Worm (Caenorhabditis elegans) whole organism, young adult: ENCODE measurements around the gene F53F4.12.

Source experiments
- B0035.1 ChIP-seq: sonication (generic microtip); optimal IDR thresholded peaks from 2 replicates; lab custom pipeline; 2016; ENCODE audit warnings: missing genetic modification characterization, mild to moderate bottlenecking, missing compliant biosample characterization, missing genotype, missing genetic modification reagents
- C17E4.6 ChIP-seq: fragments of 200-800 bp; sonication (Bioruptor generic); IDR thresholded peaks from 2 replicates; pipeline ENCODE4 v1.3.6; 2022; ENCODE audit warnings: missing genetic modification reagents, missing genetic modification characterization, missing compliant biosample characterization
- F22D6.2 ChIP-seq: sonication (generic microtip); optimal IDR thresholded peaks from 2 replicates; lab custom pipeline; 2016; ENCODE audit warnings: mild to moderate bottlenecking, missing genetic modification characterization, missing compliant biosample characterization
- K11D2.4 ChIP-seq: fragments of 200-800 bp; sonication (Bioruptor generic); IDR thresholded peaks from 2 replicates; pipeline ENCODE4 v1.3.6; 2022; ENCODE audit warnings: missing genetic modification reagents, missing genetic modification characterization, missing compliant biosample characterization
- T07F8.4 ChIP-seq: sonication (generic microtip); optimal IDR thresholded peaks from 2 replicates; lab custom pipeline; 2016; ENCODE audit warnings: mild to moderate bottlenecking, missing genetic modification characterization, moderate library complexity, missing compliant biosample characterization
- Y53G8AR.9 ChIP-seq: fragments of 200-800 bp; sonication (Bioruptor generic); conservative IDR thresholded peaks from 2 replicates; pipeline ENCODE4 v1.3.6; 2022; ENCODE audit warnings: missing genetic modification reagents, missing genetic modification characterization, missing compliant biosample characterization
- Y56A3A.18 ChIP-seq: fragments of 200-800 bp; sonication (Bioruptor generic); IDR thresholded peaks from 2 replicates; pipeline ENCODE4 v1.3.6; 2022; ENCODE audit warnings: missing genetic modification reagents, missing genetic modification characterization, missing compliant biosample characterization
- ZK185.1 ChIP-seq: sonication (generic microtip); optimal IDR thresholded peaks from 2 replicates; lab custom pipeline; 2016; ENCODE audit warnings: mild to moderate bottlenecking, missing genetic modification characterization, missing compliant biosample characterization; ENCODE audit not compliant: poor library complexity, severe bottlenecking
- ama-1 ChIP-seq, 3 experiments: fragments of 150-350 bp in 1 of 3; sonication (generic microtip) in 2 of 3; optimal IDR thresholded peaks; 2 replicates each; lab custom pipeline; 2014 to 2018; ENCODE audit warnings: missing biosample characterization in 2 of 3, missing genetic modification characterization in 2 of 3, missing genetic modification reagents in 2 of 3
- aptf-3 ChIP-seq: fragments of 200-800 bp; sonication (Bioruptor generic); IDR thresholded peaks from 2 replicates; pipeline ENCODE4 v1.3.6; 2022; ENCODE audit warnings: missing genetic modification characterization, missing compliant biosample characterization
- attf-5 ChIP-seq: fragments of 200-800 bp; sonication (Bioruptor generic); optimal IDR thresholded peaks from 2 replicates; lab custom pipeline; 2018; ENCODE audit warnings: mild to moderate bottlenecking, missing genetic modification characterization, missing compliant biosample characterization
- ceh-100 ChIP-seq: fragments of 200-800 bp; sonication (Bioruptor generic); IDR thresholded peaks from 2 replicates; pipeline ENCODE4 v1.3.6; 2022; ENCODE audit warnings: missing genetic modification reagents, missing genetic modification characterization, missing compliant biosample characterization
- ceh-40 ChIP-seq: fragments of 200-800 bp; sonication (Bioruptor generic); IDR thresholded peaks from 2 replicates; pipeline ENCODE4 v1.3.6; 2022; ENCODE audit warnings: missing genetic modification characterization, missing compliant biosample characterization
- ceh-91 ChIP-seq: fragments of 200-800 bp; sonication (Bioruptor generic); IDR thresholded peaks from 2 replicates; pipeline ENCODE4 v1.3.6; 2022; ENCODE audit warnings: missing genetic modification reagents, missing genetic modification characterization, missing compliant biosample characterization
- chd-7 ChIP-seq: sonication (generic microtip); optimal IDR thresholded peaks from 2 replicates; lab custom pipeline; 2016; ENCODE audit warnings: mild to moderate bottlenecking, missing genetic modification characterization, moderate library complexity, missing compliant biosample characterization
- die-1 ChIP-seq: sonication (generic microtip); optimal IDR thresholded peaks from 2 replicates; lab custom pipeline; 2016; ENCODE audit warnings: missing genotype, mild to moderate bottlenecking, missing genetic modification characterization, missing compliant biosample characterization
- dpff-1 ChIP-seq: sonication (generic microtip); optimal IDR thresholded peaks from 2 replicates; lab custom pipeline; 2017; ENCODE audit warnings: mild to moderate bottlenecking, missing genetic modification characterization, missing compliant biosample characterization
- efl-1 ChIP-seq: fragments of 150-350 bp; optimal IDR thresholded peaks from 2 replicates; lab custom pipeline; 2014; ENCODE audit warnings: missing biosample characterization, missing genetic modification reagents, missing genetic modification characterization
- egl-44 ChIP-seq: fragments of 200-800 bp; sonication (Bioruptor generic); IDR thresholded peaks from 2 replicates; pipeline ENCODE4 v1.3.6; 2022; ENCODE audit warnings: missing genetic modification reagents, missing genetic modification characterization, missing compliant biosample characterization
- ekl-4 ChIP-seq: fragments of 200-800 bp; sonication (Bioruptor generic); IDR thresholded peaks from 2 replicates; pipeline ENCODE4 v1.3.6; 2022; ENCODE audit warnings: missing genetic modification reagents, missing genetic modification characterization, missing compliant biosample characterization
- fkh-3 ChIP-seq: sonication (generic microtip); optimal IDR thresholded peaks from 2 replicates; lab custom pipeline; 2016; ENCODE audit warnings: mild to moderate bottlenecking, missing genetic modification characterization, missing compliant biosample characterization
- him-1 ChIP-seq: sonication (generic microtip); optimal IDR thresholded peaks from 2 replicates; lab custom pipeline; 2016; ENCODE audit warnings: missing genotype, missing genetic modification reagents, missing genetic modification characterization, missing compliant biosample characterization
- hmg-20 ChIP-seq: fragments of 200-800 bp; sonication (Bioruptor generic); IDR thresholded peaks from 2 replicates; pipeline ENCODE4 v1.3.6; 2022; ENCODE audit warnings: missing genetic modification reagents, missing genetic modification characterization, missing compliant biosample characterization
- hrde-1 ChIP-seq: sonication (generic microtip); optimal IDR thresholded peaks from 2 replicates; lab custom pipeline; 2016; ENCODE audit warnings: missing genetic modification characterization, mild to moderate bottlenecking, missing compliant biosample characterization, moderate library complexity, missing genotype, missing genetic modification reagents, borderline replicate concordance
- hsf-1 ChIP-seq: fragments of 200-800 bp; sonication (Bioruptor generic); IDR thresholded peaks from 2 replicates; pipeline ENCODE4 v1.3.6; 2022; ENCODE audit warnings: missing genetic modification reagents, missing genetic modification characterization, missing compliant biosample characterization
- lin-26 ChIP-seq: fragments of 200-800 bp; sonication (Bioruptor generic); IDR thresholded peaks from 2 replicates; pipeline ENCODE4 v1.3.6; 2022; ENCODE audit warnings: missing genetic modification reagents, missing genetic modification characterization, missing compliant biosample characterization
- lin-40 ChIP-seq: sonication (generic microtip); optimal IDR thresholded peaks from 2 replicates; lab custom pipeline; 2016; ENCODE audit warnings: missing genetic modification characterization, mild to moderate bottlenecking, missing compliant biosample characterization, missing genotype, missing genetic modification reagents
- lir-1 ChIP-seq: fragments of 200-800 bp; sonication (Bioruptor generic); conservative IDR thresholded peaks from 2 replicates; pipeline ENCODE4 v1.3.6; 2022; ENCODE audit warnings: missing genetic modification reagents, missing genetic modification characterization, missing compliant biosample characterization
- lsl-1 ChIP-seq: fragments of 200-800 bp; sonication (Bioruptor generic); optimal IDR thresholded peaks from 2 replicates; lab custom pipeline; 2018; ENCODE audit warnings: mild to moderate bottlenecking, missing genetic modification characterization, moderate library complexity, missing compliant biosample characterization
- madf-10 ChIP-seq: sonication (generic microtip); optimal IDR thresholded peaks from 2 replicates; lab custom pipeline; 2016; ENCODE audit warnings: mild to moderate bottlenecking, missing genetic modification characterization, missing compliant biosample characterization
- madf-3 ChIP-seq: fragments of 200-800 bp; sonication (Bioruptor generic); IDR thresholded peaks from 2 replicates; pipeline ENCODE4 v1.3.6; 2022; ENCODE audit warnings: missing genetic modification reagents, missing genetic modification characterization, missing compliant biosample characterization
- madf-6 ChIP-seq: fragments of 200-800 bp; sonication (Bioruptor generic); IDR thresholded peaks from 2 replicates; pipeline ENCODE4 v1.3.6; 2022; ENCODE audit warnings: missing genetic modification reagents, missing genetic modification characterization, missing compliant biosample characterization
- mes-4 ChIP-seq: sonication (generic microtip); optimal IDR thresholded peaks from 2 replicates; lab custom pipeline; 2016; ENCODE audit warnings: missing genotype, missing genetic modification characterization, missing compliant biosample characterization
- nfya-2 ChIP-seq: fragments of 200-800 bp; sonication (Bioruptor generic); IDR thresholded peaks from 2 replicates; pipeline ENCODE4 v1.3.6; 2022; ENCODE audit warnings: missing genetic modification reagents, missing genetic modification characterization, missing compliant biosample characterization
- nhr-120 ChIP-seq: fragments of 200-800 bp; sonication (Bioruptor generic); IDR thresholded peaks from 2 replicates; pipeline ENCODE4 v1.3.6; 2022; ENCODE audit warnings: missing genetic modification characterization, missing compliant biosample characterization
- rec-8 ChIP-seq, 2 experiments: sonication (generic microtip); optimal IDR thresholded peaks; 2 replicates each; lab custom pipeline; 2016; ENCODE audit warnings: mild to moderate bottlenecking in 2 of 2, missing genetic modification characterization in 2 of 2, missing genetic modification reagents in 2 of 2, missing genotype in 2 of 2, missing biosample characterization in 1 of 2, missing compliant biosample characterization in 1 of 2, moderate library complexity in 1 of 2
- repo-1 ChIP-seq: sonication (generic microtip); optimal IDR thresholded peaks from 2 replicates; lab custom pipeline; 2017; ENCODE audit warnings: mild to moderate bottlenecking, missing genetic modification characterization, missing compliant biosample characterization
- sdz-38 ChIP-seq: sonication (generic microtip); optimal IDR thresholded peaks from 2 replicates; lab custom pipeline; 2016; ENCODE audit warnings: missing genotype, missing genetic modification characterization, missing compliant biosample characterization
- sea-2 ChIP-seq: fragments of 200-800 bp; sonication (Bioruptor generic); IDR thresholded peaks from 2 replicates; pipeline ENCODE4 v1.3.6; 2022; ENCODE audit warnings: missing genetic modification characterization, missing compliant biosample characterization
- snpc-3.4 ChIP-seq: sonication (generic microtip); optimal IDR thresholded peaks from 2 replicates; lab custom pipeline; 2017; ENCODE audit warnings: missing genetic modification characterization, mild to moderate bottlenecking, missing compliant biosample characterization, antibody characterized with exemption, moderate library complexity, missing genotype, missing genetic modification reagents
- somi-1 ChIP-seq: fragments of 200-800 bp; sonication (Bioruptor generic); optimal IDR thresholded peaks from 2 replicates; lab custom pipeline; 2018; ENCODE audit warnings: mild to moderate bottlenecking, missing genetic modification characterization, missing compliant biosample characterization
- tlf-1 ChIP-seq: fragments of 200-800 bp; sonication (Bioruptor generic); optimal IDR thresholded peaks from 2 replicates; lab custom pipeline; 2018; ENCODE audit warnings: mild to moderate bottlenecking, missing genetic modification characterization, missing compliant biosample characterization
- unc-130 ChIP-seq: sonication (generic microtip); optimal IDR thresholded peaks from 2 replicates; lab custom pipeline; 2016; ENCODE audit warnings: missing genetic modification reagents, missing genetic modification characterization, missing compliant biosample characterization
- unc-62 ChIP-seq: fragments of 150-350 bp; optimal IDR thresholded peaks from 2 replicates; lab custom pipeline; 2014; ENCODE audit warnings: missing biosample characterization, missing genetic modification reagents, missing genetic modification characterization
- xnd-1 ChIP-seq: sonication (generic microtip); optimal IDR thresholded peaks from 2 replicates; lab custom pipeline; 2016; ENCODE audit warnings: missing genotype, missing genetic modification reagents, missing genetic modification characterization, missing compliant biosample characterization
- ztf-18 ChIP-seq: sonication (generic microtip); optimal IDR thresholded peaks from 2 replicates; lab custom pipeline; 2016; ENCODE audit warnings: missing genotype, mild to moderate bottlenecking, missing genetic modification characterization, missing compliant biosample characterization
- ztf-6 ChIP-seq: fragments of 200-800 bp; sonication (Bioruptor generic); IDR thresholded peaks from 2 replicates; pipeline ENCODE4 v1.3.6; 2022; ENCODE audit warnings: missing genetic modification reagents, missing genetic modification characterization, missing compliant biosample characterization

Gene F53F4.12

DNA sequence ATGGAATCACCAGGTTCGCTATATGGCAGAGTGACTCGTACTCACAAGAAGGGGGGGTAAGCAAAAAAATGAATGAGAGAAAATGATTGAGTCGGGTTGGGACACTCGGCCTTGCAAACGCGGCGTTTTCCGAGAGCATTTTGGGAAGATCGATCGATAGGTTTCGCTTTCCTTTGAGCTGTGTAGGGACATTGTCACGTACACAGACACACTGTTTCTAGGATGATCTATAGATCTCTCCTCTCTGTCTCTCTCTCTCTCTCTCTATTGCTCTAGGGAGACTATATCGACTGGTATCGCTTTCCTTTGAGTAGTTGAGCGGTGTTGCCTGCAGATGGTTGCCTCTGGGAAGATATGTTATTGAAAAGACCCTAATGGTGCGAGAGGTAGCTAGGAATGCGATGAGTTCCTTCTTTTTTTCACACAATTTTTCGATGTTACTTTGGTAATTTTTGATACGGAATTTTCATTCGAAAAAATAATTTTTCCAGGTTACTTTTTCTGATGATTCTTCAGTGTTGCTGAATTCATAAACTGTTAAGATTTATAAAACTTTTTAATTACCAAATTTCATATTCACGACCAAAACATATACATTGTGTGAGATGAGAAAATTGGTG is 24.0 kb downstream of the F53F4.12 start, which contains the start of gene H37A05.4 (continued):
- peak; percentile 30 for TF ChIP-seq die-1 (tag; lab: Kevin White, UChicago)
- no peak for TF ChIP-seq C17E4.6
- peak; percentile 76 for TF ChIP-seq ekl-4
- peak; percentile 14 for TF ChIP-seq lsl-1 (GFP tag; lab: Kevin White, UChicago)
- TF ChIP-seq egl-44 (GFP tag; lab: Robert Waterston, UW) = peak; percentile 56; the same call in 1 of the 2 replicates
- TF ChIP-seq efl-1 (GFP tag; lab: Kevin White, UChicago) = no peak
- TF ChIP-seq mes-4 = no peak
- TF ChIP-seq ztf-6 (GFP tag; lab: Robert Waterston, UW) = no peak
- TF ChIP-seq hsf-1 (GFP tag; lab: Robert Waterston, UW) = peak; percentile 34; the same call in 1 of the 2 replicates
- TF ChIP-seq lin-40 = peak; percentile 65
- peak; percentile 25 for TF ChIP-seq hmg-20
- TF ChIP-seq Y53G8AR.9 = peak; percentile 91
- TF ChIP-seq ceh-100 (GFP tag; lab: Robert Waterston, UW) = peak; percentile 21; the same call in 1 of the 2 replicates
- TF ChIP-seq K11D2.4 (GFP tag; lab: Robert Waterston, UW) = peak; percentile 73
- no peak for TF ChIP-seq rec-8 (tag; optimal IDR thresholded peaks at IDR 0.05; lab: Kevin White, UChicago)
- peak; percentile 13 for TF ChIP-seq ztf-18
- peak; percentile 50; the same call in 1 of the 2 replicates for TF ChIP-seq madf-6
- peak; percentile 20 for TF ChIP-seq madf-10 (tag; lab: Kevin White, UChicago)
- peak; percentile 90 for TF ChIP-seq dpff-1 (tag; lab: Kevin White, UChicago)
- peak; percentile 55 for TF ChIP-seq chd-7 (tag; lab: Kevin White, UChicago)
- peak; percentile 58 for TF ChIP-seq him-1
- TF ChIP-seq nhr-120 (GFP tag; lab: Robert Waterston, UW) = no peak
- TF ChIP-seq ceh-40 (GFP tag; lab: Robert Waterston, UW) = no peak; the same call in 1 of the 2 replicates
- TF ChIP-seq T07F8.4 = no peak
- TF ChIP-seq B0035.1 = peak; percentile 66
- TF ChIP-seq attf-5 (GFP tag; lab: Kevin White, UChicago) = peak; percentile 31
- TF ChIP-seq nfya-2 (GFP tag; lab: Robert Waterston, UW) = no peak
- no peak for TF ChIP-seq fkh-3 (tag; lab: Kevin White, UChicago)
- TF ChIP-seq aptf-3 (GFP tag; lab: Robert Waterston, UW) = peak; percentile 94; the same call in 1 of the 2 replicates
- no peak for TF ChIP-seq somi-1
- peak; percentile 5 for TF ChIP-seq hrde-1 (tag; lab: Kevin White, UChicago)
- TF ChIP-seq Y56A3A.18 = no peak; the same call in none of the 2 replicates
- peak; percentile 54 for TF ChIP-seq lin-26 (GFP tag; lab: Robert Waterston, UW)
- TF ChIP-seq ZK185.1 (tag; lab: Kevin White, UChicago) = no peak
- TF ChIP-seq unc-62 = no peak
- TF ChIP-seq lir-1 (GFP tag; lab: Robert Waterston, UW) = no peak
- TF ChIP-seq ama-1 (optimal IDR thresholded peaks at IDR 0.05; lab: Kevin White, UChicago) = peak; percentile 66
- TF ChIP-seq ama-1 (GFP tag; optimal IDR thresholded peaks at IDR 0.05; lab: Kevin White, UChicago) = peak; percentile 8 to 62
- no peak for TF ChIP-seq sdz-38 (tag; lab: Kevin White, UChicago)
- TF ChIP-seq sea-2 (GFP tag; lab: Robert Waterston, UW) = peak; percentile 15; the same call in 1 of the 2 replicates
- no peak for TF ChIP-seq ceh-91
- peak; percentile 5 for TF ChIP-seq F22D6.2 (tag; lab: Kevin White, UChicago)
- peak; percentile 74 for TF ChIP-seq tlf-1 (GFP tag; lab: Kevin White, UChicago)
- TF ChIP-seq snpc-3.4 (tag; lab: Kevin White, UChicago) = no peak
- TF ChIP-seq xnd-1 (tag; lab: Kevin White, UChicago) = no peak
- TF ChIP-seq repo-1 = peak; percentile 85
- TF ChIP-seq unc-130 (GFP tag; lab: Kevin White, UChicago) = no peak
- TF ChIP-seq madf-3 = peak; percentile 35; the same call in 1 of the 2 replicates
